Worm (Caenorhabditis elegans) whole organism, L4 larva: ENCODE data around the gene pqn-15.
A peak's percentile ranks its signal among the peaks of the same experiment; 100 is the strongest.

Source experiments
- F26F4.8 ChIP-seq: fragments of 200-800 bp; sonication (Bioruptor generic); conservative IDR thresholded peaks from 2 replicates; pipeline ENCODE4 v1.3.6; 2022; ENCODE audit warnings: missing genetic modification characterization, missing compliant biosample characterization
- F44E2.7 ChIP-seq: fragments of 200-800 bp; sonication (Bioruptor generic); IDR thresholded peaks from 2 replicates; pipeline ENCODE4 v2.1.2; 2022; ENCODE audit warnings: missing genetic modification characterization, missing compliant biosample characterization
- T20F7.1 ChIP-seq: fragments of 200-800 bp; sonication (Bioruptor generic); optimal IDR thresholded peaks from 2 replicates; lab custom pipeline; 2018; ENCODE audit warnings: mild to moderate bottlenecking, missing genetic modification characterization, missing compliant biosample characterization
- T26A8.4 ChIP-seq: fragments of 200-800 bp; sonication (Bioruptor generic); IDR thresholded peaks from 2 replicates; pipeline ENCODE4 v1.3.6; 2022; ENCODE audit warnings: missing genetic modification characterization, missing compliant biosample characterization
- Y48G9A.11 ChIP-seq: fragments of 200-800 bp; sonication (Bioruptor generic); IDR thresholded peaks from 2 replicates; pipeline ENCODE4 v1.3.6; 2022; ENCODE audit warnings: missing genetic modification reagents, missing genetic modification characterization, missing compliant biosample characterization
- Y5F2A.4 ChIP-seq: fragments of 200-800 bp; sonication (Bioruptor generic); optimal IDR thresholded peaks from 2 replicates; lab custom pipeline; 2018; ENCODE audit warnings: mild to moderate bottlenecking, missing genetic modification characterization, missing compliant biosample characterization
- Y75B8A.6 ChIP-seq: fragments of 200-800 bp; sonication (Bioruptor generic); IDR thresholded peaks from 2 replicates; pipeline ENCODE4 v1.3.6; 2022; ENCODE audit warnings: missing genetic modification reagents, missing genetic modification characterization, missing compliant biosample characterization
- ZK337.2 ChIP-seq: fragments of 200-800 bp; sonication (Bioruptor generic); IDR thresholded peaks from 2 replicates; pipeline ENCODE4 v1.3.6; 2022; ENCODE audit warnings: missing genetic modification reagents, missing genetic modification characterization, missing compliant biosample characterization
- aha-1 ChIP-seq: fragments of 150-350 bp; peaks from one replicate; lab custom pipeline; 2014; ENCODE audit warnings: missing biosample characterization, missing genetic modification characterization
- aly-2 ChIP-seq: sonication (generic microtip); optimal IDR thresholded peaks from 2 replicates; lab custom pipeline; 2018; ENCODE audit warnings: missing biosample characterization, missing genetic modification characterization
- ama-1 ChIP-seq: fragments of 150-350 bp; optimal IDR thresholded peaks from 2 replicates; lab custom pipeline; 2014; ENCODE audit warnings: inconsistent platforms, mixed read lengths
- attf-4 ChIP-seq: sonication (generic microtip); optimal IDR thresholded peaks from 3 replicates; lab custom pipeline; 2017; ENCODE audit warnings: missing biosample characterization, missing genetic modification characterization
- ceh-20 ChIP-seq: fragments of 200-800 bp; sonication (Bioruptor generic); IDR thresholded peaks from 2 replicates; pipeline ENCODE4 v1.3.6; 2022; ENCODE audit warnings: missing genetic modification reagents, missing genetic modification characterization, missing compliant biosample characterization
- ceh-32 ChIP-seq: sonication (generic microtip); optimal IDR thresholded peaks from 2 replicates; lab custom pipeline; 2016; ENCODE audit warnings: mild to moderate bottlenecking, missing genetic modification characterization, missing compliant biosample characterization; ENCODE audit not compliant: poor library complexity
- ceh-62 ChIP-seq: sonication (generic microtip); optimal IDR thresholded peaks from 2 replicates; lab custom pipeline; 2017; ENCODE audit warnings: missing biosample characterization, missing genetic modification characterization
- ces-1 ChIP-seq: fragments of 150-350 bp; sonication (generic microtip); optimal IDR thresholded peaks from 4 replicates; lab custom pipeline; 2014; ENCODE audit warnings: missing biosample characterization, missing genetic modification reagents, missing genetic modification characterization
- cey-2 ChIP-seq: sonication (generic microtip); optimal IDR thresholded peaks from 3 replicates; lab custom pipeline; 2017; ENCODE audit warnings: missing genetic modification characterization, mild to moderate bottlenecking, missing compliant biosample characterization, antibody characterized with exemption, borderline replicate concordance; ENCODE audit not compliant: insufficient read depth
- ctbp-1 ChIP-seq: fragments of 200-800 bp; sonication (Bioruptor generic); IDR thresholded peaks from 2 replicates; pipeline ENCODE4 v1.3.6; 2022; ENCODE audit warnings: missing genetic modification reagents, missing genetic modification characterization, missing compliant biosample characterization
- dmd-6 ChIP-seq: fragments of 200-800 bp; sonication (Bioruptor generic); IDR thresholded peaks from 2 replicates; pipeline ENCODE4 v1.3.6; 2022; ENCODE audit warnings: missing genetic modification reagents, missing genetic modification characterization, missing compliant biosample characterization
- dmd-9 ChIP-seq: fragments of 200-800 bp; sonication (Bioruptor generic); IDR thresholded peaks from 2 replicates; pipeline ENCODE4 v1.3.6; 2022; ENCODE audit warnings: missing genetic modification reagents, missing genetic modification characterization, missing compliant biosample characterization
- dpl-1 ChIP-seq: fragments of 150-350 bp; optimal IDR thresholded peaks from 2 replicates; lab custom pipeline; 2014; ENCODE audit warnings: missing biosample characterization, missing genetic modification reagents, missing genetic modification characterization
- fkh-10 ChIP-seq: fragments of 150-350 bp; optimal IDR thresholded peaks from 2 replicates; lab custom pipeline; 2014; ENCODE audit warnings: missing biosample characterization, missing genetic modification reagents, missing genetic modification characterization
- hlh-11 ChIP-seq: fragments of 200-800 bp; sonication (Bioruptor generic); optimal IDR thresholded peaks from 2 replicates; lab custom pipeline; 2018; ENCODE audit warnings: mild to moderate bottlenecking, missing genetic modification characterization, missing compliant biosample characterization
- jun-1 ChIP-seq: fragments of 150-350 bp; optimal IDR thresholded peaks from 2 replicates; lab custom pipeline; 2014; ENCODE audit warnings: missing biosample characterization, missing genetic modification reagents, missing genetic modification characterization
- lin-1 ChIP-seq: fragments of 200-800 bp; sonication (Bioruptor generic); IDR thresholded peaks from 2 replicates; pipeline ENCODE4 v1.3.6; 2022; ENCODE audit warnings: missing genetic modification reagents, missing genetic modification characterization, missing compliant biosample characterization
- lin-13 ChIP-seq: fragments of 150-350 bp; optimal IDR thresholded peaks from 2 replicates; lab custom pipeline; 2014; ENCODE audit warnings: missing biosample characterization, missing genetic modification reagents, missing genetic modification characterization
- lin-38 ChIP-seq: fragments of 200-800 bp; sonication (Bioruptor generic); IDR thresholded peaks from 2 replicates; pipeline ENCODE4 v1.3.6; 2022; ENCODE audit warnings: missing genetic modification reagents, missing genetic modification characterization, missing compliant biosample characterization
- madf-5 ChIP-seq, 2 experiments: fragments of 200-800 bp; sonication (Bioruptor generic); IDR thresholded peaks; 2 replicates each; pipeline ENCODE4 v1.3.6; 2022; ENCODE audit warnings: missing compliant biosample characterization in 2 of 2, missing genetic modification characterization in 2 of 2
- mep-1 ChIP-seq: fragments of 150-350 bp; sonication (generic microtip); optimal IDR thresholded peaks from 3 replicates; lab custom pipeline; 2014; ENCODE audit warnings: missing biosample characterization, missing genetic modification characterization
- nhr-10 ChIP-seq: fragments of 150-350 bp; optimal IDR thresholded peaks from 2 replicates; lab custom pipeline; 2014; ENCODE audit warnings: missing biosample characterization, missing genetic modification characterization
- nhr-11 ChIP-seq: fragments of 150-350 bp; optimal IDR thresholded peaks from 2 replicates; lab custom pipeline; 2014; ENCODE audit warnings: missing biosample characterization, missing genetic modification characterization
- nhr-111 ChIP-seq: fragments of 200-800 bp; sonication (Bioruptor generic); optimal IDR thresholded peaks from 2 replicates; lab custom pipeline; 2018; ENCODE audit warnings: mild to moderate bottlenecking, missing genetic modification characterization, missing compliant biosample characterization
- nhr-76 ChIP-seq: fragments of 150-350 bp; optimal IDR thresholded peaks from 2 replicates; lab custom pipeline; 2014; ENCODE audit warnings: missing biosample characterization, missing genetic modification characterization
- nhr-77 ChIP-seq: fragments of 150-350 bp; optimal IDR thresholded peaks from 2 replicates; lab custom pipeline; 2014; ENCODE audit warnings: missing biosample characterization, missing genetic modification characterization
- pha-4 ChIP-seq, 2 experiments: fragments of 150-350 bp in 1 of 2; fragments of 200-800 bp in 1 of 2; sonication (Bioruptor generic) in 1 of 2; IDR thresholded peaks in 1 of 2; optimal IDR thresholded peaks in 1 of 2; 2 replicates each; pipeline versions ENCODE4 v1.3.6 to Lab custom; 2014 to 2022; ENCODE audit warnings: missing genetic modification characterization in 2 of 2, missing genetic modification reagents in 2 of 2, missing biosample characterization in 1 of 2, missing compliant biosample characterization in 1 of 2
- pqm-1 ChIP-seq: sonication (generic microtip); optimal IDR thresholded peaks from 2 replicates; lab custom pipeline; 2017; ENCODE audit warnings: missing biosample characterization, missing genetic modification characterization
- rbr-2 ChIP-seq: sonication (generic microtip); optimal IDR thresholded peaks from 2 replicates; lab custom pipeline; 2016; ENCODE audit warnings: missing genotype, missing genetic modification characterization, missing compliant biosample characterization
- saeg-2 ChIP-seq: fragments of 200-800 bp; sonication (Bioruptor generic); IDR thresholded peaks from 2 replicates; pipeline ENCODE4 v1.3.6; 2022; ENCODE audit warnings: missing genetic modification reagents, missing genetic modification characterization, missing compliant biosample characterization
- spr-1 ChIP-seq: sonication (generic microtip); optimal IDR thresholded peaks from 2 replicates; lab custom pipeline; 2016; ENCODE audit warnings: mild to moderate bottlenecking, missing genetic modification characterization, missing compliant biosample characterization
- spr-3 ChIP-seq: fragments of 200-800 bp; sonication (Bioruptor generic); optimal IDR thresholded peaks from 2 replicates; lab custom pipeline; 2018; ENCODE audit warnings: mild to moderate bottlenecking, missing genetic modification characterization, missing compliant biosample characterization
- tra-1 ChIP-seq: fragments of 200-800 bp; sonication (Bioruptor generic); IDR thresholded peaks from 2 replicates; pipeline ENCODE4 v1.3.6; 2022; ENCODE audit warnings: missing genetic modification reagents, missing genetic modification characterization, missing compliant biosample characterization
- unc-130 ChIP-seq: sonication (generic microtip); optimal IDR thresholded peaks from 2 replicates; lab custom pipeline; 2016; ENCODE audit warnings: missing genetic modification reagents, missing genetic modification characterization, missing compliant biosample characterization
- unc-39 ChIP-seq: sonication (generic microtip); optimal IDR thresholded peaks from 2 replicates; lab custom pipeline; 2017; ENCODE audit warnings: missing biosample characterization, missing genetic modification characterization
- unc-62 ChIP-seq, 3 experiments: fragments of 150-350 bp in 1 of 3; sonication (generic microtip); optimal IDR thresholded peaks in 2 of 3; peaks in 1 of 3; 1 replicate in 1 of 3; 2 replicates in 2 of 3; lab custom pipeline; 2014 to 2017; ENCODE audit warnings: missing biosample characterization in 3 of 3, missing genetic modification characterization in 3 of 3, missing genetic modification reagents in 3 of 3, missing genotype in 1 of 3
- zag-1 ChIP-seq: fragments of 150-350 bp; optimal IDR thresholded peaks from 2 replicates; lab custom pipeline; 2014; ENCODE audit warnings: missing biosample characterization, missing genetic modification characterization
- zip-11 ChIP-seq: fragments of 200-800 bp; sonication (Bioruptor generic); IDR thresholded peaks from 2 replicates; pipeline ENCODE4 v1.3.6; 2022; ENCODE audit warnings: missing genetic modification characterization, missing compliant biosample characterization

pqn-15 gene

ce11 chrX:4317095-4317494 lies 10.3 kb upstream of the pqn-15 start:
- TF ChIP-seq nhr-10 (tag; lab: Kevin White, UChicago) = no peak
- TF ChIP-seq ces-1 (GFP tag; lab: Kevin White, UChicago) = peak; percentile 31
- TF ChIP-seq dmd-6 (GFP tag; lab: Robert Waterston, UW) = no peak
- no peak for TF ChIP-seq ama-1 (lab: Kevin White, UChicago)
- TF ChIP-seq fkh-10 (GFP tag; lab: Kevin White, UChicago) = peak; percentile 82
- no peak for TF ChIP-seq T20F7.1 (GFP tag; lab: Kevin White, UChicago)
- TF ChIP-seq nhr-11 = no peak
- no peak for TF ChIP-seq spr-1 (tag; lab: Kevin White, UChicago)
- TF ChIP-seq T26A8.4 = no peak
- TF ChIP-seq tra-1 (GFP tag; lab: Robert Waterston, UW) = no peak
- TF ChIP-seq lin-38 (GFP tag; lab: Robert Waterston, UW) = no peak
- no peak for TF ChIP-seq unc-130 (GFP tag; lab: Kevin White, UChicago)
- TF ChIP-seq, all 104 proteins: peak for 2

- TF ChIP-seq zip-11 (GFP tag; lab: Robert Waterston, UW) = no peak
- TF ChIP-seq nhr-76 (tag; lab: Kevin White, UChicago) = no peak
- no peak for TF ChIP-seq nhr-111 (GFP tag; lab: Kevin White, UChicago)
- TF ChIP-seq pqm-1 = no peak
- TF ChIP-seq fkh-10 (GFP tag; lab: Kevin White, UChicago) = peak; percentile 90
- no peak for TF ChIP-seq saeg-2 (GFP tag; lab: Robert Waterston, UW)
- peak; percentile 65 for TF ChIP-seq ctbp-1 (GFP tag; lab: Robert Waterston, UW)
- no peak for TF ChIP-seq aha-1 (tag; lab: Kevin White, UChicago)
- no peak for TF ChIP-seq Y48G9A.11
- TF ChIP-seq dmd-9 (GFP tag; lab: Robert Waterston, UW) = no peak
- TF ChIP-seq unc-39 (tag; lab: Kevin White, UChicago) = no peak
- no peak for TF ChIP-seq ZK337.2
- no peak for TF ChIP-seq F44E2.7 (GFP tag; lab: Robert Waterston, UW)
- TF ChIP-seq spr-3 (GFP tag; lab: Kevin White, UChicago) = no peak
- peak; percentile 83 for TF ChIP-seq ces-1 (GFP tag; lab: Kevin White, UChicago)
- no peak for TF ChIP-seq ceh-20 (GFP tag; lab: Robert Waterston, UW)
Measured at ce11 chrX:4314939-4315338, 8.2 kb upstream of the pqn-15 start.

ce11 chrX:4311668-4312067 lies 4.9 kb upstream of the pqn-15 start, which contains the start of gene C52B9.8:
Gene C52B9.8, minus strand, starts transcription at chrX:4311768.
- TF ChIP-seq ceh-32 = no peak
- no peak for TF ChIP-seq attf-4 (tag; lab: Kevin White, UChicago)
- no peak for TF ChIP-seq pqm-1
- TF ChIP-seq ZK337.2 = no peak
- no peak for TF ChIP-seq spr-1 (tag; lab: Kevin White, UChicago)

ce11 chrX:4307559-4308005 lies 821 bp upstream of the pqn-15 start:
- peak; percentile 37 for TF ChIP-seq rbr-2 (tag; lab: Kevin White, UChicago)
- TF ChIP-seq Y5F2A.4 (GFP tag; lab: Kevin White, UChicago) = no peak
- TF ChIP-seq pha-4 (GFP tag; IDR thresholded peaks at IDR 0.05; lab: Robert Waterston, UW) = no peak
- TF ChIP-seq pha-4 (tag; optimal IDR thresholded peaks at IDR 0.05; lab: Kevin White, UChicago) = no peak
- TF ChIP-seq dpl-1 (GFP tag; lab: Kevin White, UChicago) = peak; percentile 39
- TF ChIP-seq ceh-62 (tag; lab: Kevin White, UChicago) = no peak
- TF ChIP-seq jun-1 (tag; lab: Kevin White, UChicago) = no peak
- no peak for TF ChIP-seq madf-5 (GFP tag; IDR thresholded peaks at IDR 0.05; lab: Robert Waterston, UW)
- no peak for TF ChIP-seq nhr-77 (tag; lab: Kevin White, UChicago)
- no peak for TF ChIP-seq F26F4.8 (GFP tag; lab: Robert Waterston, UW)
- TF ChIP-seq hlh-11 (tag; lab: Kevin White, UChicago) = no peak
- TF ChIP-seq cey-2 (tag; lab: Kevin White, UChicago) = no peak
- TF ChIP-seq unc-62 (GFP tag; optimal IDR thresholded peaks at IDR 0.05 in 1 of 2; lab: Kevin White, UChicago) = no peak
- TF ChIP-seq unc-62 (tag; optimal IDR thresholded peaks at IDR 0.05; lab: Kevin White, UChicago) = no peak
- peak; percentile 44; the same call in 1 of the 2 replicates for TF ChIP-seq dmd-6 (GFP tag; lab: Robert Waterston, UW)
- no peak for TF ChIP-seq lin-1 (GFP tag; lab: Robert Waterston, UW)
- TF ChIP-seq lin-38 (GFP tag; lab: Robert Waterston, UW) = no peak
- no peak for TF ChIP-seq Y75B8A.6 (GFP tag; lab: Robert Waterston, UW)
- TF ChIP-seq zag-1 (tag; lab: Kevin White, UChicago) = no peak
- no peak for TF ChIP-seq nhr-10 (tag; lab: Kevin White, UChicago)
- no peak for TF ChIP-seq unc-39 (tag; lab: Kevin White, UChicago)
- no peak for TF ChIP-seq aly-2
- no peak for TF ChIP-seq lin-13 (GFP tag; lab: Kevin White, UChicago)
- TF ChIP-seq mep-1 = peak; percentile 62
- TF ChIP-seq aha-1 (tag; lab: Kevin White, UChicago) = peak; percentile 43
